Fruit fly (Drosophila melanogaster) Kc167 (cell line): Measurements from ENCODE around the gene fax.

Experiments
- Sin3A ChIP-seq: fragments of >200 bp; optimal IDR thresholded peaks from 2 replicates; lab custom pipeline; 2018; ENCODE audit warnings: missing external identifiers
- h ChIP-seq: fragments of >200 bp; optimal IDR thresholded peaks from 3 replicates; lab custom pipeline; 2018; ENCODE audit warnings: missing external identifiers
- psq ChIP-seq: fragments of >200 bp; optimal IDR thresholded peaks from 2 replicates; lab custom pipeline; 2017; ENCODE audit warnings: missing external identifiers
- ttk ChIP-seq: sonication (Bioruptor generic); optimal IDR thresholded peaks from 2 replicates; lab custom pipeline; 2017; ENCODE audit warnings: missing external identifiers

DNA sequence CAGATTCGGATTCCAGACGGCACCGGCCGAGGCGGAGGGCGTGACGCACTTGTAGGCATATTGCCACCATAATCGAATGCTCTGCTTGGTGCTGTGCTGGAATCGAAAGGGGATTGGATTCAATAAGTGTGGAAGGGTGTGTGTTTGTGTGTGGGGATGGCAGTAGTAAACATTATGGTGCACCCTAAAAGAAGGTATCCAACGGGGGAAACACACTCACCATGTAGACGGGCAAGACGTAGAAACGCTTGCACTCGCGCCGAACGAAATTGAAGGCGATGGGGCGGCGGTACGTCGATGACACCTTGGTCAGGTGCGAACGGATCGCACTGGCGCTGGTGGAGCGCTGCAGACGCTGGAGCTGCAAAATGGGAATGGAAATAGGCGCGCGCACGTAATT lies 20.4 kb downstream of the fax start:
- TF ChIP-seq h (lab: Kevin White, UChicago), result no peak
- no peak for TF ChIP-seq ttk (lab: Kevin White, UChicago)
- TF ChIP-seq Sin3A (lab: Kevin White, UChicago), result no peak
- no peak for TF ChIP-seq psq
